Worm (Caenorhabditis elegans) whole organism, L1 larva: ENCODE results near the gene C30A5.16.
A peak's percentile ranks its signal among the peaks of the same experiment; 100 is the strongest.

Source experiments
- C04F5.9 ChIP-seq: sonication (generic microtip); optimal IDR thresholded peaks from 2 replicates; lab custom pipeline; 2016; ENCODE audit warnings: missing genetic modification characterization, missing compliant biosample characterization
- C34B4.2 ChIP-seq: sonication (generic microtip); optimal IDR thresholded peaks from 2 replicates; lab custom pipeline; 2017; ENCODE audit warnings: mild to moderate bottlenecking, missing genetic modification characterization, missing compliant biosample characterization
- F16B12.6 ChIP-seq: fragments of 150-350 bp; optimal IDR thresholded peaks from 2 replicates; lab custom pipeline; 2014; ENCODE audit warnings: missing biosample characterization, missing genetic modification characterization
- alr-1 ChIP-seq: fragments of 200-800 bp; sonication (Bioruptor generic); optimal IDR thresholded peaks from 2 replicates; lab custom pipeline; 2018; ENCODE audit warnings: borderline replicate concordance, mild to moderate bottlenecking, missing genetic modification characterization, missing compliant biosample characterization
- blmp-1 ChIP-seq: fragments of 150-350 bp; optimal IDR thresholded peaks from 2 replicates; lab custom pipeline; 2014; ENCODE audit warnings: missing biosample characterization, missing genetic modification characterization
- ceh-63 ChIP-seq: fragments of 200-800 bp; sonication (Bioruptor generic); optimal IDR thresholded peaks from 2 replicates; lab custom pipeline; 2018; ENCODE audit warnings: mild to moderate bottlenecking, missing genetic modification characterization, missing compliant biosample characterization
- ceh-8 ChIP-seq: fragments of 200-800 bp; sonication (Bioruptor generic); optimal IDR thresholded peaks from 2 replicates; lab custom pipeline; 2018; ENCODE audit warnings: mild to moderate bottlenecking, missing genetic modification characterization, moderate library complexity, missing compliant biosample characterization
- ceh-82 ChIP-seq, 3 experiments: fragments of 150-350 bp in 1 of 3; sonication (generic microtip) in 2 of 3; optimal IDR thresholded peaks; 2 replicates each; lab custom pipeline; 2014 to 2017; ENCODE audit warnings: missing biosample characterization in 3 of 3, missing genetic modification characterization in 3 of 3
- efl-1 ChIP-seq, 4 experiments: fragments of 150-350 bp; optimal IDR thresholded peaks in 3 of 4; peaks in 1 of 4; 1 replicate in 1 of 4; 2 replicates in 3 of 4; lab custom pipeline; 2014; ENCODE audit warnings: missing biosample characterization in 2 of 4, missing genetic modification characterization in 2 of 4, missing genetic modification reagents in 2 of 4
- efl-3 ChIP-seq: fragments of 200-800 bp; sonication (Bioruptor generic); optimal IDR thresholded peaks from 2 replicates; lab custom pipeline; 2018; ENCODE audit warnings: mild to moderate bottlenecking, missing genetic modification characterization, missing compliant biosample characterization
- elt-2 ChIP-seq: sonication (generic microtip); optimal IDR thresholded peaks from 2 replicates; lab custom pipeline; 2016; ENCODE audit warnings: missing genetic modification characterization, mild to moderate bottlenecking, inconsistent platforms, missing compliant biosample characterization, missing genetic modification reagents
- elt-3 ChIP-seq, 6 experiments: fragments of 150-350 bp in 1 of 6; sonication (generic microtip); optimal IDR thresholded peaks; 2 replicates each; lab custom pipeline; 2017 to 2018; ENCODE audit warnings: missing biosample characterization in 6 of 6, missing genetic modification characterization in 6 of 6, inconsistent platforms in 1 of 6
- fkh-10 ChIP-seq: sonication (generic microtip); optimal IDR thresholded peaks from 2 replicates; lab custom pipeline; 2017; ENCODE audit warnings: missing biosample characterization, missing genetic modification reagents, missing genetic modification characterization
- fkh-4 ChIP-seq: sonication (generic microtip); optimal IDR thresholded peaks from 2 replicates; lab custom pipeline; 2016; ENCODE audit warnings: missing compliant biosample characterization, missing genetic modification characterization, borderline replicate concordance
- fkh-8 ChIP-seq: sonication (generic microtip); optimal IDR thresholded peaks from 2 replicates; lab custom pipeline; 2016; ENCODE audit warnings: mild to moderate bottlenecking, missing genetic modification characterization, missing compliant biosample characterization
- hlh-17 ChIP-seq: fragments of 200-800 bp; sonication (Bioruptor generic); optimal IDR thresholded peaks from 2 replicates; lab custom pipeline; 2018; ENCODE audit warnings: missing genetic modification characterization, mild to moderate bottlenecking, missing compliant biosample characterization, moderate library complexity, borderline replicate concordance
- jun-1 ChIP-seq: fragments of 150-350 bp; optimal IDR thresholded peaks from 2 replicates; lab custom pipeline; 2014; ENCODE audit warnings: missing biosample characterization, missing genetic modification reagents, missing genetic modification characterization
- lin-13 ChIP-seq: fragments of 150-350 bp; optimal IDR thresholded peaks from 2 replicates; lab custom pipeline; 2014; ENCODE audit warnings: missing biosample characterization, missing genetic modification reagents, missing genetic modification characterization
- lin-14 ChIP-seq: fragments of 200-800 bp; sonication (Bioruptor generic); optimal IDR thresholded peaks from 2 replicates; lab custom pipeline; 2018; ENCODE audit warnings: mild to moderate bottlenecking, missing genetic modification characterization, moderate library complexity, missing compliant biosample characterization
- lin-15B ChIP-seq: fragments of 150-350 bp; sonication (generic microtip); optimal IDR thresholded peaks from 3 replicates; lab custom pipeline; 2014; ENCODE audit warnings: missing biosample characterization, missing genetic modification characterization
- lin-35 ChIP-seq, 2 experiments: fragments of 150-350 bp; optimal IDR thresholded peaks; 2 replicates each; lab custom pipeline; 2014; ENCODE audit warnings: missing biosample characterization in 2 of 2, missing genetic modification characterization in 2 of 2, missing genetic modification reagents in 2 of 2
- lin-39 ChIP-seq: fragments of 150-350 bp; optimal IDR thresholded peaks from 2 replicates; lab custom pipeline; 2014; ENCODE audit warnings: missing biosample characterization, missing genetic modification reagents, missing genetic modification characterization
- lir-3 ChIP-seq: sonication (generic microtip); optimal IDR thresholded peaks from 2 replicates; lab custom pipeline; 2016; ENCODE audit warnings: mild to moderate bottlenecking, missing genetic modification characterization, moderate library complexity, missing compliant biosample characterization; ENCODE audit not compliant: poor library complexity
- lsy-2 ChIP-seq, 2 experiments: fragments of 150-350 bp; optimal IDR thresholded peaks; 2 replicates each; lab custom pipeline; 2014; ENCODE audit warnings: missing biosample characterization in 2 of 2, missing genetic modification characterization in 2 of 2
- mab-9 ChIP-seq: fragments of 200-800 bp; sonication (Bioruptor generic); IDR thresholded peaks from 2 replicates; pipeline ENCODE4 v1.3.6; 2022; ENCODE audit warnings: missing genetic modification reagents, missing genetic modification characterization, missing compliant biosample characterization
- mef-2 ChIP-seq: fragments of 150-350 bp; optimal IDR thresholded peaks from 2 replicates; lab custom pipeline; 2014; ENCODE audit warnings: missing biosample characterization, missing genetic modification characterization
- mep-1 ChIP-seq: fragments of 150-350 bp; optimal IDR thresholded peaks from 2 replicates; lab custom pipeline; 2014; ENCODE audit warnings: missing biosample characterization, missing genetic modification characterization
- nhr-11 ChIP-seq: fragments of 150-350 bp; optimal IDR thresholded peaks from 2 replicates; lab custom pipeline; 2014; ENCODE audit warnings: missing biosample characterization, missing genetic modification characterization
- nhr-20 ChIP-seq: sonication (generic microtip); optimal IDR thresholded peaks from 2 replicates; lab custom pipeline; 2016; ENCODE audit warnings: mild to moderate bottlenecking, missing genetic modification characterization, missing compliant biosample characterization
- nhr-71 ChIP-seq: sonication (generic microtip); optimal IDR thresholded peaks from 2 replicates; lab custom pipeline; 2016; ENCODE audit warnings: mild to moderate bottlenecking, missing genetic modification characterization, moderate library complexity, missing compliant biosample characterization
- nhr-77 ChIP-seq: fragments of 150-350 bp; optimal IDR thresholded peaks from 2 replicates; lab custom pipeline; 2014; ENCODE audit warnings: missing biosample characterization, missing genetic modification characterization
- nhr-85 ChIP-seq: sonication (generic microtip); peaks from one replicate; lab custom pipeline; 2016; ENCODE audit warnings: missing genetic modification characterization, inconsistent platforms, missing compliant biosample characterization
- nhr-90 ChIP-seq: sonication (generic microtip); optimal IDR thresholded peaks from 2 replicates; lab custom pipeline; 2016; ENCODE audit warnings: mild to moderate bottlenecking, missing genetic modification characterization, missing compliant biosample characterization; ENCODE audit not compliant: poor library complexity
- pqm-1 ChIP-seq: sonication (generic microtip); optimal IDR thresholded peaks from 3 replicates; lab custom pipeline; 2017; ENCODE audit warnings: missing biosample characterization, missing genetic modification characterization
- rnt-1 ChIP-seq: sonication (generic microtip); optimal IDR thresholded peaks from 2 replicates; lab custom pipeline; 2016; ENCODE audit warnings: mild to moderate bottlenecking, missing genetic modification characterization, moderate library complexity, missing compliant biosample characterization
- skn-1 ChIP-seq: fragments of 150-350 bp; optimal IDR thresholded peaks from 2 replicates; lab custom pipeline; 2014; ENCODE audit warnings: missing biosample characterization, missing genetic modification characterization
- snpc-4 ChIP-seq: fragments of 150-350 bp; optimal IDR thresholded peaks from 2 replicates; lab custom pipeline; 2014; ENCODE audit warnings: missing biosample characterization, missing genetic modification characterization
- snu-23 ChIP-seq: sonication (generic microtip); optimal IDR thresholded peaks from 2 replicates; lab custom pipeline; 2016; ENCODE audit warnings: missing genetic modification characterization, missing compliant biosample characterization
- swsn-7 ChIP-seq: sonication (generic microtip); optimal IDR thresholded peaks from 2 replicates; lab custom pipeline; 2016; ENCODE audit warnings: missing genetic modification characterization, missing compliant biosample characterization
- tbx-2 ChIP-seq: sonication (generic microtip); optimal IDR thresholded peaks from 2 replicates; lab custom pipeline; 2016; ENCODE audit warnings: missing genetic modification characterization, missing compliant biosample characterization
- unc-30 ChIP-seq: sonication (generic microtip); optimal IDR thresholded peaks from 2 replicates; lab custom pipeline; 2017; ENCODE audit warnings: missing biosample characterization, missing genetic modification characterization
- unc-86 ChIP-seq: sonication (generic microtip); optimal IDR thresholded peaks from 2 replicates; lab custom pipeline; 2016; ENCODE audit warnings: missing genetic modification characterization, missing compliant biosample characterization
- unc-98 ChIP-seq: fragments of 200-800 bp; sonication (Bioruptor generic); IDR thresholded peaks from 2 replicates; pipeline ENCODE4 v1.3.6; 2022; ENCODE audit warnings: missing genetic modification characterization, missing compliant biosample characterization
- xbp-1 ChIP-seq: sonication (generic microtip); optimal IDR thresholded peaks from 2 replicates; lab custom pipeline; 2016; ENCODE audit warnings: missing genetic modification characterization, missing compliant biosample characterization
- zag-1 ChIP-seq: fragments of 150-350 bp; optimal IDR thresholded peaks from 2 replicates; lab custom pipeline; 2014; ENCODE audit warnings: missing biosample characterization, missing genetic modification characterization
- ztf-4 ChIP-seq: fragments of 150-350 bp; optimal IDR thresholded peaks from 2 replicates; lab custom pipeline; 2014; ENCODE audit warnings: missing biosample characterization, missing genetic modification characterization

Gene C30A5.16

ce11 chrIII:8247051-8247450 lies 29.0 kb downstream of the C30A5.16 start, which contains the start of gene C02F5.13:
Gene C02F5.13, plus strand, starts transcription at chrIII:8247351.
- no peak for TF ChIP-seq ztf-4
- TF ChIP-seq C34B4.2 (tag; lab: Kevin White, UChicago) = no peak
- no peak for TF ChIP-seq C04F5.9
- no peak for TF ChIP-seq jun-1
- TF ChIP-seq nhr-71 (tag; lab: Kevin White, UChicago) = no peak
- no peak for TF ChIP-seq lin-35 (GFP tag; optimal IDR thresholded peaks at IDR 0.05; lab: Kevin White, UChicago)
- TF ChIP-seq tbx-2 (tag; lab: Kevin White, UChicago) = no peak
- TF ChIP-seq mep-1 = no peak
- no peak for TF ChIP-seq unc-86 (tag; lab: Kevin White, UChicago)
- no peak for TF ChIP-seq alr-1 (tag; lab: Kevin White, UChicago)

DNA sequence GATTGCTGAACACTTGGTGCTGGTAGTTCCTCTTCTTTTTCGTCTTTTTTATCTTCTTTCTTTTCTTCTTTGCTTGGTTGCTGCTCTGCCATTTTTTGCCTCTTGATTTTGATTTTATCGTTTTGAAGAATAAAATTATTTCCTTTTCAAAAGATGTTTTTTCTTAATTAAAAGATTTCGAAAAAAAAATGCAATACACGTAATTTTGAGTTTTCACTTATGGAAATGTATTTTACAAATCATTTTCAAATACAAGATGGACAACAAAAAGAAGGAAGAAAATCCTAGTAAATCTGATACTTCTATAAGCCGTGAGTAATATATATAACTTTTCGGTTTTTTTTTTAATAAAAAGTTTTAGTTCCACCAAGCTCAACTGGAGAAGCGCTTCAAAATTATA lies 31.4 kb downstream of the C30A5.16 start, which contains the start of the genes C02F5.10 and C02F5.2:
Gene C02F5.10 (minus strand): TSS at position 101 of the 400 bp plus-strand sequence.
Gene C02F5.2 (plus strand): TSS at position 239 of the 400 bp plus-strand sequence.
- no peak for TF ChIP-seq elt-2
- no peak for TF ChIP-seq snpc-4 (tag; lab: Kevin White, UChicago)
- no peak for TF ChIP-seq efl-3 (GFP tag; lab: Kevin White, UChicago)
- no peak for TF ChIP-seq ceh-63 (GFP tag; lab: Kevin White, UChicago)
- no peak for TF ChIP-seq lin-35 (GFP tag; optimal IDR thresholded peaks at IDR 0.05; lab: Kevin White, UChicago)
- TF ChIP-seq C34B4.2 (tag; lab: Kevin White, UChicago) = no peak
- TF ChIP-seq mef-2 (tag; lab: Kevin White, UChicago) = no peak
- TF ChIP-seq unc-30 (tag; lab: Kevin White, UChicago) = no peak
- no peak for TF ChIP-seq ceh-8
- TF ChIP-seq swsn-7 (tag; lab: Kevin White, UChicago) = no peak
- TF ChIP-seq unc-98 (GFP tag; lab: Robert Waterston, UW) = no peak
- no peak for TF ChIP-seq lin-39
- TF ChIP-seq lsy-2 (tag; optimal IDR thresholded peaks at IDR 0.05; lab: Kevin White, UChicago) = no peak
- no peak for TF ChIP-seq nhr-11

- TF ChIP-seq lsy-2 (tag; optimal IDR thresholded peaks at IDR 0.05; lab: Kevin White, UChicago) (peak; percentile 28 to 82), ceh-82 (tag; optimal IDR thresholded peaks at IDR 0.05; lab: Kevin White, UChicago) (peak in 1 of 3 experiments; percentile 61), hlh-17 (no peak), fkh-10 (no peak), skn-1 (tag; lab: Kevin White, UChicago) (peak; percentile 36), alr-1 (tag; lab: Kevin White, UChicago) (no peak), snu-23 (GFP tag; lab: Kevin White, UChicago) (peak; percentile 50), lir-3 (peak; percentile 36), lin-14 (GFP tag; lab: Kevin White, UChicago) (peak; percentile 46), mab-9 (GFP tag; lab: Robert Waterston, UW) (no peak), rnt-1 (peak; percentile 65), blmp-1 (tag; lab: Kevin White, UChicago) (peak; percentile 72), xbp-1 (tag; lab: Kevin White, UChicago) (peak; percentile 22), swsn-7 (tag; lab: Kevin White, UChicago) (peak; percentile 17), elt-3 (tag; optimal IDR thresholded peaks at IDR 0.05; lab: Kevin White, UChicago) (peak in 1 of 6 experiments; percentile 22), lin-15B (tag; lab: Kevin White, UChicago) (peak; percentile 74), mep-1 (peak; percentile 69), efl-1 (optimal IDR thresholded peaks at IDR 0.05; lab: Kevin White, UChicago) (peak; percentile 84 to 91), efl-1 (GFP tag; optimal IDR thresholded peaks at IDR 0.05 in 1 of 2; lab: Kevin White, UChicago) (peak; percentile 83 to 97), C04F5.9 (no peak), zag-1 (no peak), nhr-20 (tag; lab: Kevin White, UChicago) (peak; percentile 27), fkh-8 (tag; lab: Kevin White, UChicago) (peak; percentile 19), lin-35 (GFP tag; optimal IDR thresholded peaks at IDR 0.05; lab: Kevin White, UChicago) (peak; percentile 77 to 94), nhr-77 (peak; percentile 28), lin-13 (GFP tag; lab: Kevin White, UChicago) (peak; percentile 49), nhr-85 (tag; lab: Kevin White, UChicago) (peak; percentile 62), F16B12.6 (tag; lab: Kevin White, UChicago) (peak; percentile 42), nhr-90 (peak; percentile 25), fkh-4 (peak; percentile 5), pqm-1 (no peak), unc-30 (tag; lab: Kevin White, UChicago) (no peak)
Observed at ce11 chrIII:8250007-8250683, 32.1 kb downstream of the C30A5.16 start, which contains the start of gene knl-1. Gene knl-1, plus strand, starts transcription at chrIII:8250632.
